Worm (Caenorhabditis elegans) whole organism, L2 larva: ENCODE results near the gene F58E6.4.

Experiments used
- C34F6.9 ChIP-seq: fragments of 150-350 bp; optimal IDR thresholded peaks from 2 replicates; lab custom pipeline; 2014; ENCODE audit warnings: missing biosample characterization, missing genetic modification characterization
- R02D3.7 ChIP-seq: fragments of 150-350 bp; optimal IDR thresholded peaks from 2 replicates; lab custom pipeline; 2014; ENCODE audit warnings: missing biosample characterization, missing genetic modification characterization
- Y55F3AM.14 ChIP-seq: fragments of 200-800 bp; sonication (Bioruptor generic); optimal IDR thresholded peaks from 2 replicates; lab custom pipeline; 2018; ENCODE audit warnings: mild to moderate bottlenecking, missing genetic modification characterization, missing compliant biosample characterization
- ZK546.5 ChIP-seq: sonication (generic microtip); optimal IDR thresholded peaks from 2 replicates; lab custom pipeline; 2017; ENCODE audit warnings: missing biosample characterization, missing genetic modification characterization
- alr-1 ChIP-seq: fragments of 150-350 bp; optimal IDR thresholded peaks from 2 replicates; lab custom pipeline; 2014; ENCODE audit warnings: missing biosample characterization, missing genetic modification characterization
- blmp-1 ChIP-seq: sonication (generic microtip); optimal IDR thresholded peaks from 2 replicates; lab custom pipeline; 2017; ENCODE audit warnings: missing genetic modification characterization, mild to moderate bottlenecking, missing compliant biosample characterization, antibody characterized with exemption, moderate library complexity; ENCODE audit not compliant: insufficient read depth
- ceh-16 ChIP-seq: fragments of 150-350 bp; optimal IDR thresholded peaks from 2 replicates; lab custom pipeline; 2014; ENCODE audit warnings: missing biosample characterization, missing genetic modification characterization
- ceh-82 ChIP-seq: fragments of 150-350 bp; optimal IDR thresholded peaks from 2 replicates; lab custom pipeline; 2014; ENCODE audit warnings: missing biosample characterization, missing genetic modification characterization
- elt-1 ChIP-seq: fragments of 150-350 bp; optimal IDR thresholded peaks from 2 replicates; lab custom pipeline; 2014; ENCODE audit warnings: missing biosample characterization, missing genetic modification characterization
- elt-3 ChIP-seq: sonication (generic microtip); optimal IDR thresholded peaks from 2 replicates; lab custom pipeline; 2017; ENCODE audit warnings: missing biosample characterization, missing genetic modification characterization
- fos-1 ChIP-seq: fragments of 150-350 bp; optimal IDR thresholded peaks from 2 replicates; lab custom pipeline; 2014; ENCODE audit warnings: missing biosample characterization, missing genetic modification characterization
- gmeb-1 ChIP-seq: fragments of 150-350 bp; optimal IDR thresholded peaks from 2 replicates; lab custom pipeline; 2014; ENCODE audit warnings: missing biosample characterization, missing genetic modification characterization
- lin-11 ChIP-seq: fragments of 150-350 bp; sonication (generic microtip); optimal IDR thresholded peaks from 2 replicates; lab custom pipeline; 2014; ENCODE audit warnings: missing biosample characterization, missing genetic modification characterization, inconsistent platforms, mixed read lengths
- lin-13 ChIP-seq: fragments of 150-350 bp; optimal IDR thresholded peaks from 2 replicates; lab custom pipeline; 2014; ENCODE audit warnings: missing biosample characterization, missing genetic modification reagents, missing genetic modification characterization
- lin-39 ChIP-seq: fragments of 150-350 bp; optimal IDR thresholded peaks from 2 replicates; lab custom pipeline; 2014; ENCODE audit warnings: missing biosample characterization, missing genetic modification reagents, missing genetic modification characterization
- lsy-2 ChIP-seq, 2 experiments: fragments of 150-350 bp in 1 of 2; sonication (generic microtip) in 1 of 2; optimal IDR thresholded peaks; 2 replicates each; lab custom pipeline; 2014 to 2017; ENCODE audit warnings: missing biosample characterization in 2 of 2, missing genetic modification characterization in 2 of 2
- mab-5 ChIP-seq: fragments of 150-350 bp; optimal IDR thresholded peaks from 2 replicates; lab custom pipeline; 2014; ENCODE audit warnings: missing biosample characterization, missing genetic modification characterization
- mbf-1 ChIP-seq: sonication (generic microtip); optimal IDR thresholded peaks from 2 replicates; lab custom pipeline; 2017; ENCODE audit warnings: missing biosample characterization, missing genetic modification characterization
- mdl-1 ChIP-seq, 2 experiments: fragments of 150-350 bp in 1 of 2; sonication (generic microtip) in 1 of 2; optimal IDR thresholded peaks; 2 replicates each; lab custom pipeline; 2017; ENCODE audit warnings: missing biosample characterization in 2 of 2, missing genetic modification characterization in 2 of 2
- nhr-21 ChIP-seq: fragments of 150-350 bp; optimal IDR thresholded peaks from 2 replicates; lab custom pipeline; 2014; ENCODE audit warnings: missing biosample characterization, missing genetic modification characterization
- nhr-237 ChIP-seq: fragments of 150-350 bp; optimal IDR thresholded peaks from 2 replicates; lab custom pipeline; 2014; ENCODE audit warnings: missing biosample characterization, missing genetic modification characterization
- nhr-6 ChIP-seq: fragments of 150-350 bp; optimal IDR thresholded peaks from 2 replicates; lab custom pipeline; 2014; ENCODE audit warnings: missing biosample characterization, missing genetic modification characterization
- nhr-77 ChIP-seq: fragments of 150-350 bp; optimal IDR thresholded peaks from 2 replicates; lab custom pipeline; 2014; ENCODE audit warnings: missing biosample characterization, missing genetic modification characterization
- sem-4 ChIP-seq: fragments of 150-350 bp; optimal IDR thresholded peaks from 2 replicates; lab custom pipeline; 2014; ENCODE audit warnings: missing biosample characterization, missing genetic modification reagents, missing genetic modification characterization
- skn-1 ChIP-seq: sonication (generic microtip); optimal IDR thresholded peaks from 2 replicates; lab custom pipeline; 2017; ENCODE audit warnings: missing biosample characterization, missing genetic modification characterization
- sma-3 ChIP-seq: sonication (generic microtip); optimal IDR thresholded peaks from 2 replicates; lab custom pipeline; 2016; ENCODE audit warnings: missing genetic modification reagents, missing genetic modification characterization, missing compliant biosample characterization
- sma-9 ChIP-seq, 2 experiments: fragments of 150-350 bp in 1 of 2; sonication (generic microtip) in 1 of 2; optimal IDR thresholded peaks; 2 replicates each; lab custom pipeline; 2014 to 2016; ENCODE audit warnings: missing genetic modification characterization in 2 of 2, mild to moderate bottlenecking in 1 of 2, missing biosample characterization in 1 of 2, missing compliant biosample characterization in 1 of 2, missing genetic modification reagents in 1 of 2, moderate library complexity in 1 of 2
- snpc-4 ChIP-seq: fragments of 150-350 bp; optimal IDR thresholded peaks from 2 replicates; lab custom pipeline; 2014; ENCODE audit warnings: missing biosample characterization, missing genetic modification characterization
- unc-39 ChIP-seq: fragments of 150-350 bp; optimal IDR thresholded peaks from 2 replicates; lab custom pipeline; 2014; ENCODE audit warnings: missing biosample characterization, missing genetic modification characterization
- zag-1 ChIP-seq: fragments of 150-350 bp; optimal IDR thresholded peaks from 2 replicates; lab custom pipeline; 2014; ENCODE audit warnings: missing biosample characterization, missing genetic modification characterization
- ztf-1 ChIP-seq: fragments of 200-800 bp; sonication (Bioruptor generic); conservative IDR thresholded peaks from 2 replicates; pipeline ENCODE4 v1.3.6; 2022; ENCODE audit warnings: missing genetic modification characterization, missing compliant biosample characterization
- ztf-11 ChIP-seq: sonication (generic microtip); optimal IDR thresholded peaks from 2 replicates; lab custom pipeline; 2017; ENCODE audit warnings: missing biosample characterization, missing genetic modification characterization
- ztf-4 ChIP-seq: fragments of 150-350 bp; optimal IDR thresholded peaks from 2 replicates; lab custom pipeline; 2014; ENCODE audit warnings: missing biosample characterization, missing genetic modification characterization

F58E6.4 gene

DNA sequence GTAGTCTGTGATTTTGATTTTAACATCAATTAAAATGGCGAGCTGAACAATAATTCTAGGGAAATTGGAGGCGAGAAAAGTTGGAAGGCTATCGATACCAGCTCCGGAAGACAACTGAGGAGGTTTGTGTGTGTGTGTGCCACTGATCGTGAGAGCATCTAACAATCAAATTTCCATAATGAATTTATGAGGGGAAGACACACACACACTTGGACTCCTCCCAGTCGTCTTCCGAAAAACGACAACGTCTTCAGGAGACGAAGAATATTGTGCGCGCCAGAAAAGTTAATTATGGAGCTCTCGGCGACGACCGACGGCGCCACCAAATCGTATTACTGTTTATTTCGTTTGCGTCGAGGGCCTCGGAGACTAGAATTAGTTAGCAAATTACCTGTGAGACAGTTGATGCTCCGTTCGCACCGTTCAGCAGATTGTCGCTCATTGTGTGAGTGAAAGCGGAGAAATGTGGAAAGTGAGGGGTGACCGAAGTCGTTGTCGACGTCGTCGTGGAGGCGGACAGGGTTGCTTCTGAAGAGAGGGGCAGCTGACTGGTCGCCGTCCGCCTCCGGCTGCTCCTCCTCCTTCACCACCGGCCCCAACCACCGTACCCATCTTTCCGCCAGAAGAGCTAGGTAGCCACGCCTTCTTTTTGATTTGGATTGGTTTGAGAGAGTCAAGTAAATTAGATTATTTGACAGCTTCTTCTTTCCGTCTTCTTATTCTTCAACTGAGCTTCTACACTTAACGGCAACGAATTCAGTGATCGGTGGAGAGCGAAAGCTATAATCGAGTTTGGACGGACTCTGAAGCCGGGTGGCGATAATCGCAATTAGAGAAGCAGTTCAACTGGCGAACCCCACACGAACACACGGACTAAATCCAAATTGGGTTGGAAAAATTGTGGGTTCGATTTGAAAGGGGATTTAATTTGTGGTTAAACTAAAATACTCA lies 18.9 kb upstream of the F58E6.4 start, which contains the start of gene unc-42:
TSS of gene unc-42 (minus strand) at position 564 of the 951 bp plus-strand sequence.
- peak in 1 of 2 experiments; percentile 30 for TF ChIP-seq lsy-2 (tag; optimal IDR thresholded peaks at IDR 0.05; lab: Kevin White, UChicago)
- TF ChIP-seq nhr-6: no peak
- TF ChIP-seq mbf-1 (tag; lab: Kevin White, UChicago): no peak
- no peak for TF ChIP-seq elt-3 (tag; lab: Kevin White, UChicago)
- TF ChIP-seq lin-11 (tag; lab: Kevin White, UChicago): no peak
- TF ChIP-seq zag-1: peak; percentile 54
- TF ChIP-seq sma-9 (GFP tag; optimal IDR thresholded peaks at IDR 0.05; lab: Kevin White, UChicago): peak; percentile 56
- no peak for TF ChIP-seq sma-9 (tag; optimal IDR thresholded peaks at IDR 0.05; lab: Kevin White, UChicago)
- no peak for TF ChIP-seq blmp-1 (tag; lab: Kevin White, UChicago)

DNA sequence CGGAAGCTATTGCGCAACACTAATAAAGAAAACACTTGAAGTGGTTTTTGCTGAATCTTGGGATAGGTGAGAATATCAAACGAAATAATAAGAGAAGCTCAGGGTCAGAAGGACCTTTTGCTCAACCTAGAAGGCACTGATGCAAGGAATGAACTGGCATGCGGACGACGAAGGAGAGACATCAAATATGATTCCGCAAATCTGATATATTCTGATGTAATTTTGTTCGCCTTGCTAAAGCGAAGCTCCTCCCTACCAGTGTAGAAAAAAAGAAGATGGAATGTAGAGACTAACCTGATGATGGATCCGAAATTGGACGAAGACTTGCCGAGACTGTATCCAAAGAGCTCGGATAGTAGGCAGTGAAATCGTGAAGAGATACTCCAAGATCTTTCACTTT lies 17.7 kb upstream of the F58E6.4 start:
- TF ChIP-seq lin-39 (tag; lab: Kevin White, UChicago) (no peak), ZK546.5 (tag; lab: Kevin White, UChicago) (no peak), nhr-77 (tag; lab: Kevin White, UChicago) (no peak), unc-39 (tag; lab: Kevin White, UChicago) (no peak), C34F6.9 (tag; lab: Kevin White, UChicago) (no peak), ztf-1 (GFP tag; lab: Robert Waterston, UW) (no peak), alr-1 (tag; lab: Kevin White, UChicago) (no peak), ztf-4 (no peak), lin-11 (tag; lab: Kevin White, UChicago) (no peak)

DNA sequence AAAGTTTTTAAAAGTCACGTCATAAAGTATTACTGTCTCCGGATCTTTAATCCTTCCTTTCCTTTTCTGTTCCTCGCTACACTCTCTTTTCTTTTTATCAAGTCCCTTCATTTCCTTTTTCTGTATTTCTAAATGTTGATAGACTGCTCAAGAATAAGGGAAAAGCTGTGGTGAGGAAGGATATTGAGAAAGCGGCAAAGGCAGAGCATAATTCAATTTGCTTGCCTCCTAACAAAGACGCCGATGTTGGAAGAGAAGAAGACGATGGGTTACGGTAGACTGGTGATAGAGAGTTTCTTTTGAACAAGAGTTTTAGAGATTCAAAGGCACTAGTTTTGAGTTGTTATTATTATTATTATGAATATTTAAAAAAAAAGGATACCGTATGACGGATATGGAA lies 15.4 kb upstream of the F58E6.4 start:
- TF ChIP-seq ZK546.5 (tag; lab: Kevin White, UChicago) (no peak), ceh-82 (tag; lab: Kevin White, UChicago) (no peak), lin-11 (tag; lab: Kevin White, UChicago) (no peak), sem-4 (tag; lab: Kevin White, UChicago) (peak; percentile 12), elt-1 (tag; lab: Kevin White, UChicago) (no peak), ztf-4 (no peak), sma-9 (GFP tag; optimal IDR thresholded peaks at IDR 0.05; lab: Kevin White, UChicago) (peak; percentile 59), sma-9 (tag; optimal IDR thresholded peaks at IDR 0.05; lab: Kevin White, UChicago) (no peak), C34F6.9 (tag; lab: Kevin White, UChicago) (peak; percentile 39), mdl-1 (tag; optimal IDR thresholded peaks at IDR 0.05; lab: Kevin White, UChicago) (no peak), mbf-1 (tag; lab: Kevin White, UChicago) (no peak), zag-1 (peak; percentile 0), lin-13 (no peak), nhr-21 (no peak), blmp-1 (tag; lab: Kevin White, UChicago) (no peak), sma-3 (no peak), mab-5 (no peak), nhr-6 (peak; percentile 2), nhr-77 (tag; lab: Kevin White, UChicago) (no peak), nhr-237 (tag; lab: Kevin White, UChicago) (no peak), lsy-2 (tag; optimal IDR thresholded peaks at IDR 0.05; lab: Kevin White, UChicago) (peak; percentile 20 to 81), unc-39 (tag; lab: Kevin White, UChicago) (no peak), Y55F3AM.14 (GFP tag; lab: Kevin White, UChicago) (no peak), R02D3.7 (tag; lab: Kevin White, UChicago) (no peak), ceh-16 (tag; lab: Kevin White, UChicago) (no peak), gmeb-1 (tag; lab: Kevin White, UChicago) (no peak)

DNA sequence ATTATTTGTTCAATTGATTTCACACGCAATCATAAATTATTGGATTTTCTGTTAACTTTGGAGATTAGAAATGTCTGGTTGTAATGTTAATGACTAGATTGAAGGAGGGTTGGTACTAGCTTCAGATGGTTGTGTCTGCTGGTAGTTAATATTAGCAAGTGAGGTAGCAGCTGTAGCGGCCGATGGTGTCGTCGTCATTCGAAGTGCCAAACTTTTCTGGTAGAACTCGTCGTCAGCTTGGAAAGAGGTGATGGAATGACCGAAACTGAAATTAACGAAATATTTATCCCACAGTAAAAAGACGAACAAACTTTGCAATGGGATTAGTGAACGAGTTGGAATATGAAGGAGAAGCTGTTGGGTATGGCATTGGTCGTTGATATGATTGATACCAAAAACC lies 14.3 kb upstream of the F58E6.4 start:
- TF ChIP-seq mdl-1 (tag; optimal IDR thresholded peaks at IDR 0.05; lab: Kevin White, UChicago) (no peak), snpc-4 (no peak), fos-1 (no peak), sma-9 (GFP tag; optimal IDR thresholded peaks at IDR 0.05; lab: Kevin White, UChicago) (no peak), sma-9 (tag; optimal IDR thresholded peaks at IDR 0.05; lab: Kevin White, UChicago) (no peak), nhr-77 (tag; lab: Kevin White, UChicago) (no peak), C34F6.9 (tag; lab: Kevin White, UChicago) (no peak), skn-1 (tag; lab: Kevin White, UChicago) (no peak), unc-39 (tag; lab: Kevin White, UChicago) (no peak), ztf-11 (tag; lab: Kevin White, UChicago) (no peak), alr-1 (tag; lab: Kevin White, UChicago) (no peak)
- TF ChIP-seq, all 48 proteins: peak for 0
